Fruit fly (Drosophila melanogaster): ENCODE results near the gene Noc2.

- no peak for TF ChIP-seq fkh (GFP tag; optimal IDR thresholded peaks at IDR 0.05)
- no peak for TF ChIP-seq lz (GFP tag; optimal IDR thresholded peaks at IDR 0.05)
Observed at dm6 chr2L:21179615-21180031, 16.2 kb downstream of the Noc2 start, which contains the start of the genes bur and Mcm10.

All from whole organism, prepupa.